Worm (Caenorhabditis elegans): ENCODE results near the gene dpy-28.

dpy-28 gene

ce11 chrIII:10717479-10717878 lies 45.5 kb upstream of the dpy-28 start (continued):
- no peak for TF ChIP-seq ces-1 (GFP tag; optimal IDR thresholded peaks at IDR 0.05)

ce11 chrIII:10718078-10718477 lies 44.9 kb upstream of the dpy-28 start:
- TF ChIP-seq ztf-4 (tag; optimal IDR thresholded peaks at IDR 0.05) (no peak), swsn-7 (tag; optimal IDR thresholded peaks at IDR 0.05) (no peak), unc-62 (GFP tag; optimal IDR thresholded peaks at IDR 0.05) (no peak), skn-1 (tag; optimal IDR thresholded peaks at IDR 0.05) (no peak), egl-27 (tag; optimal IDR thresholded peaks at IDR 0.05) (no peak), sup-37 (GFP tag; optimal IDR thresholded peaks at IDR 0.05) (no peak), unc-86 (tag; optimal IDR thresholded peaks at IDR 0.05) (no peak), ama-1 (optimal IDR thresholded peaks at IDR 0.05) (peak; percentile 9), nhr-85 (tag) (peak; percentile 71)

- TF ChIP-seq nhr-19 (GFP tag; conservative IDR thresholded peaks at IDR 0.05) (peak; percentile 42; the same call in 1 of the 2 replicates), lin-13 (GFP tag; optimal IDR thresholded peaks at IDR 0.05) (no peak), nhr-20 (tag; optimal IDR thresholded peaks at IDR 0.05) (peak; percentile 71), lsy-2 (tag; optimal IDR thresholded peaks at IDR 0.05) (peak in 1 of 2 experiments; percentile 19), snu-23 (GFP tag; optimal IDR thresholded peaks at IDR 0.05) (peak; percentile 32), hlh-17 (GFP tag; optimal IDR thresholded peaks at IDR 0.05; ENCODE audit: borderline replicate concordance) (no peak), egl-27 (tag; optimal IDR thresholded peaks at IDR 0.05) (no peak), mep-1 (tag; optimal IDR thresholded peaks at IDR 0.05) (peak; percentile 35), ama-1 (optimal IDR thresholded peaks at IDR 0.05) (no peak), lin-14 (GFP tag; optimal IDR thresholded peaks at IDR 0.05) (peak; percentile 30), nhr-90 (tag; optimal IDR thresholded peaks at IDR 0.05; ENCODE audit: poor library complexity) (peak; percentile 52), nhr-71 (tag; optimal IDR thresholded peaks at IDR 0.05) (peak; percentile 44), lin-39 (tag; optimal IDR thresholded peaks at IDR 0.05) (no peak), blmp-1 (tag; optimal IDR thresholded peaks at IDR 0.05) (peak; percentile 26), vab-15 (tag; optimal IDR thresholded peaks at IDR 0.05) (no peak), nhr-85 (tag) (peak; percentile 56), swsn-7 (tag; optimal IDR thresholded peaks at IDR 0.05) (peak; percentile 7), lin-35 (GFP tag; optimal IDR thresholded peaks at IDR 0.05) (peak in 1 of 2 experiments; percentile 65), lir-3 (tag; optimal IDR thresholded peaks at IDR 0.05; ENCODE audit: poor library complexity) (peak; percentile 47), rnt-1 (tag; optimal IDR thresholded peaks at IDR 0.05) (no peak), efl-1 (optimal IDR thresholded peaks at IDR 0.05) (no peak), efl-1 (GFP tag; optimal IDR thresholded peaks at IDR 0.05 in 1 of 2) (peak in 1 of 2 experiments; percentile 78), mdl-1 (tag; optimal IDR thresholded peaks at IDR 0.05) (peak in 1 of 2 experiments; percentile 50), C16A3.4 (tag; optimal IDR thresholded peaks at IDR 0.05) (peak; percentile 17), elt-3 (tag; optimal IDR thresholded peaks at IDR 0.05) (peak in 3 of 6 experiments; percentile 60 to 90 (median 80)), elt-2 (tag; optimal IDR thresholded peaks at IDR 0.05) (peak; percentile 44), tbx-2 (tag; optimal IDR thresholded peaks at IDR 0.05) (peak; percentile 24), dsc-1 (tag; optimal IDR thresholded peaks at IDR 0.05) (no peak), ceh-90 (tag; optimal IDR thresholded peaks at IDR 0.05) (peak; percentile 17)
These were observed 43.9 kb upstream of the dpy-28 start for ce11 chrIII:10719057-10719456.

ce11 chrIII:10720170-10720569 lies 42.8 kb upstream of the dpy-28 start:
- TF ChIP-seq nhr-77 (tag; optimal IDR thresholded peaks at IDR 0.05), result peak; percentile 57
- no peak for TF ChIP-seq hpl-2 (GFP tag; optimal IDR thresholded peaks at IDR 0.05)
- peak; percentile 21 for TF ChIP-seq aha-1 (tag; optimal IDR thresholded peaks at IDR 0.05)
- peak; percentile 91 for TF ChIP-seq nhr-47 (tag; optimal IDR thresholded peaks at IDR 0.05)
- peak; percentile 55 for TF ChIP-seq nhr-237 (tag; optimal IDR thresholded peaks at IDR 0.05)
- TF ChIP-seq mab-9 (GFP tag; IDR thresholded peaks at IDR 0.05), result peak; percentile 67
- peak; percentile 70 for TF ChIP-seq lin-39 (tag; optimal IDR thresholded peaks at IDR 0.05)
- peak; percentile 96 for TF ChIP-seq nhr-85 (tag)
- no peak; the same call in 1 of the 2 replicates for TF ChIP-seq ceh-88 (GFP tag; IDR thresholded peaks at IDR 0.05)
- TF ChIP-seq efl-1 (optimal IDR thresholded peaks at IDR 0.05), result peak; percentile 76 to 87
- TF ChIP-seq efl-1 (GFP tag; optimal IDR thresholded peaks at IDR 0.05 in 1 of 2), result peak; percentile 70 to 94
- TF ChIP-seq lin-15B (tag; optimal IDR thresholded peaks at IDR 0.05), result peak; percentile 38
- peak; percentile 80 for TF ChIP-seq jun-1 (tag; optimal IDR thresholded peaks at IDR 0.05)
- peak; percentile 76 for TF ChIP-seq fos-1 (tag; optimal IDR thresholded peaks at IDR 0.05)
- TF ChIP-seq sptf-1 (tag; optimal IDR thresholded peaks at IDR 0.05), result no peak
- TF ChIP-seq swsn-7 (tag; optimal IDR thresholded peaks at IDR 0.05), result peak; percentile 91
- no peak for TF ChIP-seq ces-1 (GFP tag; optimal IDR thresholded peaks at IDR 0.05)
- TF ChIP-seq tlp-1 (tag; optimal IDR thresholded peaks at IDR 0.05), result no peak
- TF ChIP-seq vab-15 (tag; optimal IDR thresholded peaks at IDR 0.05), result no peak
- peak; percentile 88 for TF ChIP-seq fkh-8 (tag; optimal IDR thresholded peaks at IDR 0.05)
- TF ChIP-seq ztf-11 (tag; optimal IDR thresholded peaks at IDR 0.05), result peak in 1 of 2 experiments; percentile 50
